Worm (Caenorhabditis elegans): Measurements from ENCODE around the gene C47E8.1.

C47E8.1 gene

DNA sequence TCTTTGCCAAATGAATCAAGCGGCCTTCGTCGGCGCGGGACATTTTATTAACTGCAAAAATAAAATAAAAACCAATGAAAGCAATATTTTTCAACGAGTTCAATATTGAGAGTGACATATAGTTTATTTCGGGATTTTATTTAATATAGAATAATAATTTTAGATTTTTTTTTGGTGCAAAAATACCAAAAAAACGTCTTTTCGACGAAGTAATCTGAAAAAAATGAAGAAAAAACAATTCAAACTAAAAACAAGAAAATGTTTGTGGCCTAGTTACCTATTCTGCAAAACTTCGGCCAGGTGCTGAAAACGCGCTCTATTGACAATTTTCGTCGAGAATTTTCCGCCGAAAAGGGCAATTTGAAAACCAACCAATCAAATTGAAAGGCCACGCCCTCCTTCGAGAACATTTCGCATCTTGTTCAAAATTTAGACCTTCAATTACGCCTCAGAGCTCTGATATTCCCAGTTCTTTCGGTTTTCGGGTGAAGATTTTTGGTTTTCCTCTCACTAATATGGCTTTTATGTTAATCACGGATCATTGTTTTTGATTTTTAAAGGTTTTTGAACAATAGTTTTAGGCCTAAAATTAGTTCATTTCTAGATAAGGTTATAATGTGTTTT, 19.7 kb downstream of the C47E8.1 start, which contains the start of gene C47E8.4 (continued):
- TF ChIP-seq F33H1.4 (GFP tag; IDR thresholded peaks at IDR 0.05) (peak; percentile 82), nhr-120 (GFP tag; IDR thresholded peaks at IDR 0.05) (0 out of 2 replicates have a peak, but pooled peaks have one; percentile 79), tbp1 (GFP tag; optimal IDR thresholded peaks at IDR 0.05) (peak; percentile 76), F23B12.7 (tag; optimal IDR thresholded peaks at IDR 0.05; ENCODE audit: insufficient read depth) (peak; percentile 60), rpc-1 (optimal IDR thresholded peaks at IDR 0.05) (peak; percentile 56), rpc-1 (tag; optimal IDR thresholded peaks at IDR 0.05) (peak; percentile 0), Y79H2A.3 (GFP tag; conservative IDR thresholded peaks at IDR 0.05) (no peak), dox-1 (GFP tag; IDR thresholded peaks at IDR 0.05) (peak; percentile 95), attf-3 (GFP tag; conservative IDR thresholded peaks at IDR 0.05) (peak; percentile 81), Y56A3A.18 (GFP tag; IDR thresholded peaks at IDR 0.05) (peak; percentile 62; the same call in 1 of the 2 replicates), ztf-3 (GFP tag; optimal IDR thresholded peaks at IDR 0.05) (peak; percentile 85), ccch-3 (GFP tag; optimal IDR thresholded peaks at IDR 0.05) (peak; percentile 90), ceh-100 (GFP tag; IDR thresholded peaks at IDR 0.05) (peak; percentile 86), ekl-4 (GFP tag; IDR thresholded peaks at IDR 0.05) (peak; percentile 98), ztf-25 (GFP tag; IDR thresholded peaks at IDR 0.05) (0 out of 2 replicates have a peak, but pooled peaks have one; percentile 80), nhr-90 (tag; optimal IDR thresholded peaks at IDR 0.05) (no peak), hsf-1 (GFP tag; IDR thresholded peaks at IDR 0.05) (peak; percentile 100), pbrm-1 (GFP tag; IDR thresholded peaks at IDR 0.05) (peak; percentile 96), sdz-38 (tag; optimal IDR thresholded peaks at IDR 0.05) (no peak), ztf-28 (GFP tag; IDR thresholded peaks at IDR 0.05) (peak; percentile 94), bed-1 (GFP tag; IDR thresholded peaks at IDR 0.05) (0 out of 2 replicates have a peak, but pooled peaks have one; percentile 43), Y53F4B.3 (GFP tag; IDR thresholded peaks at IDR 0.05) (peak; percentile 48; the same call in 1 of the 2 replicates), T26A5.8 (tag; optimal IDR thresholded peaks at IDR 0.05) (no peak), F10E7.11 (tag; optimal IDR thresholded peaks at IDR 0.05) (peak; percentile 64), nfyb-1 (GFP tag; IDR thresholded peaks at IDR 0.05) (peak; percentile 100), lsl-1 (GFP tag; optimal IDR thresholded peaks at IDR 0.05) (peak; percentile 76), madf-8 (GFP tag; conservative IDR thresholded peaks at IDR 0.05) (peak; percentile 81), ztf-6 (GFP tag; IDR thresholded peaks at IDR 0.05) (peak; percentile 68; the same call in 1 of the 2 replicates), madf-10 (tag; optimal IDR thresholded peaks at IDR 0.05) (peak; percentile 93), mcd-1 (GFP tag; IDR thresholded peaks at IDR 0.05) (peak; percentile 100), dpff-1 (tag; optimal IDR thresholded peaks at IDR 0.05) (peak; percentile 46), snpc-1.3 (tag; optimal IDR thresholded peaks at IDR 0.05; ENCODE audit: insufficient read depth) (peak; percentile 89), lin-35 (GFP tag; optimal IDR thresholded peaks at IDR 0.05) (peak in 2 of 3 experiments; percentile 84 to 94)

DNA sequence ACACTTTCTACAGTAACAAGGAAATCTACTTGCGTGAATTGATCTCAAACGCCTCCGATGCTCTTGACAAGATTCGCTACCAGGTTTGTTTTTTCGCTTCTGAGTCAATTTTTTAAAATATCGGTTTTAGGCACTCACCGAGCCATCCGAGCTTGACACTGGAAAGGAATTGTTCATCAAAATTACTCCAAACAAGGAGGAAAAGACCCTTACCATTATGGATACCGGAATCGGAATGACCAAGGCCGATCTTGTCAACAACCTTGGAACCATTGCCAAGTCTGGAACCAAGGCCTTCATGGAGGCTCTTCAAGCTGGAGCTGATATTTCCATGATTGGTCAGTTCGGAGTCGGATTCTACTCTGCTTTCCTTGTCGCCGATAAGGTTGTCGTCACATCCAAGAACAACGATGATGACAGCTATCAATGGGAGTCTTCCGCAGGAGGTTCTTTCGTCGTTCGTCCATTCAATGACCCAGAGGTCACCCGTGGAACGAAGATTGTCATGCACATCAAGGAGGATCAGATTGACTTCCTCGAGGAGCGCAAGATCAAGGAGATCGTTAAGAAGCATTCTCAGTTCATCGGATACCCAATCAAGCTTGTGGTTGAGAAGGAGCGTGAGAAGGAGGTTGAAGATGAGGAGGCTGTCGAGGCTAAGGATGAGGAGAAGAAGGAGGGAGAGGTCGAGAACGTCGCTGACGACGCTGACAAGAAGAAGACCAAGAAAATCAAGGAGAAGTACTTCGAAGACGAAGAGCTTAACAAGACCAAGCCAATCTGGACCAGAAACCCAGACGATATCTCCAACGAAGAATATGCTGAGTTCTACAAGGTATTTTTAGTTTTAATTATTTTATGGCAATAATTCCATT, 20.6 kb downstream of the C47E8.1 start:
- no peak for TF ChIP-seq D2030.7 (GFP tag; IDR thresholded peaks at IDR 0.05)
- TF ChIP-seq B0336.3 (GFP tag; IDR thresholded peaks at IDR 0.05) = peak; percentile 13
- peak; percentile 76 for TF ChIP-seq ama-1 (optimal IDR thresholded peaks at IDR 0.05)
- TF ChIP-seq ama-1 (GFP tag; optimal IDR thresholded peaks at IDR 0.05) = no peak
- 0 out of 2 replicates have a peak, but pooled peaks have one; percentile 2 for TF ChIP-seq F39B2.1 (GFP tag; IDR thresholded peaks at IDR 0.05)
- TF ChIP-seq F37B4.10 (GFP tag; IDR thresholded peaks at IDR 0.05) = 0 out of 2 replicates have a peak, but pooled peaks have one; percentile 9
- TF ChIP-seq ztf-25 (GFP tag; IDR thresholded peaks at IDR 0.05) = no peak; the same call in 1 of the 2 replicates
- peak; percentile 31; the same call in 1 of the 2 replicates for TF ChIP-seq mcd-1 (GFP tag; IDR thresholded peaks at IDR 0.05)
- no peak for TF ChIP-seq lin-54 (GFP tag; optimal IDR thresholded peaks at IDR 0.05)
- TF ChIP-seq ztf-6 (GFP tag; IDR thresholded peaks at IDR 0.05) = peak; percentile 44; the same call in 1 of the 2 replicates
- TF ChIP-seq madf-3 (GFP tag; IDR thresholded peaks at IDR 0.05) = 0 out of 2 replicates have a peak, but pooled peaks have one; percentile 0
- peak; percentile 70 for TF ChIP-seq F57A8.1 (GFP tag; optimal IDR thresholded peaks at IDR 0.05)
- TF ChIP-seq F49E8.2 (tag; optimal IDR thresholded peaks at IDR 0.05; ENCODE audit: insufficient read depth) = no peak
- peak; percentile 10; the same call in 1 of the 2 replicates for TF ChIP-seq rcor-1 (GFP tag; IDR thresholded peaks at IDR 0.05)
- peak; percentile 67 for TF ChIP-seq dox-1 (GFP tag; IDR thresholded peaks at IDR 0.05)
- TF ChIP-seq lin-26 (GFP tag; IDR thresholded peaks at IDR 0.05) = peak; percentile 54
- no peak for TF ChIP-seq mel-28 (tag; optimal IDR thresholded peaks at IDR 0.05; ENCODE audit: borderline replicate concordance)

Data from whole organism, young adult.